Worm (Caenorhabditis elegans) whole organism, late embryonic: ENCODE measurements around the gene Y32H12A.1.
A peak's percentile ranks its signal among the peaks of the same experiment; 100 is the strongest.

Source experiments
- C08G9.2 ChIP-seq: sonication (generic microtip); optimal IDR thresholded peaks from 2 replicates; lab custom pipeline; 2016; ENCODE audit warnings: mild to moderate bottlenecking, missing genetic modification characterization, moderate library complexity, missing compliant biosample characterization
- F13H6.1 ChIP-seq: sonication (generic microtip); optimal IDR thresholded peaks from 2 replicates; lab custom pipeline; 2016; ENCODE audit warnings: missing genetic modification characterization, missing compliant biosample characterization
- K09A11.1 ChIP-seq: sonication (generic microtip); optimal IDR thresholded peaks from 2 replicates; lab custom pipeline; 2017; ENCODE audit warnings: antibody characterized with exemption, mild to moderate bottlenecking, missing genetic modification characterization, missing compliant biosample characterization; ENCODE audit not compliant: insufficient read depth
- T23F11.4 ChIP-seq: fragments of 200-800 bp; sonication (Bioruptor generic); optimal IDR thresholded peaks from 2 replicates; lab custom pipeline; 2018; ENCODE audit warnings: mild to moderate bottlenecking, missing genetic modification characterization, missing compliant biosample characterization
- Y22D7AL.16 ChIP-seq: sonication (generic microtip); optimal IDR thresholded peaks from 2 replicates; lab custom pipeline; 2016; ENCODE audit warnings: missing genetic modification characterization, missing compliant biosample characterization
- ceh-30 ChIP-seq: fragments of 150-350 bp; optimal IDR thresholded peaks from 2 replicates; lab custom pipeline; 2014; ENCODE audit warnings: missing biosample characterization, missing genetic modification characterization
- ceh-31 ChIP-seq: sonication (generic microtip); optimal IDR thresholded peaks from 2 replicates; lab custom pipeline; 2016; ENCODE audit warnings: missing genetic modification characterization, missing compliant biosample characterization
- ceh-48 ChIP-seq: sonication (generic microtip); optimal IDR thresholded peaks from 2 replicates; lab custom pipeline; 2016; ENCODE audit warnings: missing genetic modification characterization, inconsistent platforms, missing compliant biosample characterization
- ceh-6 ChIP-seq: fragments of 200-800 bp; sonication (Bioruptor generic); optimal IDR thresholded peaks from 2 replicates; lab custom pipeline; 2018; ENCODE audit warnings: mild to moderate bottlenecking, missing genetic modification characterization, missing compliant biosample characterization
- ceh-9 ChIP-seq: sonication (generic microtip); optimal IDR thresholded peaks from 2 replicates; lab custom pipeline; 2016; ENCODE audit warnings: mild to moderate bottlenecking, missing genetic modification characterization, inconsistent platforms, missing compliant biosample characterization
- dve-1 ChIP-seq: sonication (generic microtip); optimal IDR thresholded peaks from 2 replicates; lab custom pipeline; 2017; ENCODE audit warnings: antibody characterized with exemption, mild to moderate bottlenecking, missing genetic modification characterization, missing compliant biosample characterization
- elt-4 ChIP-seq: sonication (generic microtip); optimal IDR thresholded peaks from 2 replicates; lab custom pipeline; 2016; ENCODE audit warnings: missing genetic modification characterization, missing compliant biosample characterization
- fkh-6 ChIP-seq: sonication (generic microtip); optimal IDR thresholded peaks from 2 replicates; lab custom pipeline; 2016; ENCODE audit warnings: missing genetic modification characterization, missing compliant biosample characterization
- hlh-13 ChIP-seq: fragments of 200-800 bp; sonication (Bioruptor generic); optimal IDR thresholded peaks from 2 replicates; lab custom pipeline; 2018; ENCODE audit warnings: mild to moderate bottlenecking, missing genetic modification characterization, missing compliant biosample characterization
- hlh-8 ChIP-seq: sonication (generic microtip); optimal IDR thresholded peaks from 2 replicates; lab custom pipeline; 2016; ENCODE audit warnings: missing genotype, missing genetic modification characterization, missing compliant biosample characterization
- lin-11 ChIP-seq: fragments of 200-800 bp; sonication (Bioruptor generic); optimal IDR thresholded peaks from 2 replicates; lab custom pipeline; 2018; ENCODE audit warnings: mild to moderate bottlenecking, missing genetic modification characterization, missing compliant biosample characterization
- madf-2 ChIP-seq: sonication (generic microtip); optimal IDR thresholded peaks from 2 replicates; lab custom pipeline; 2017; ENCODE audit warnings: missing genetic modification characterization, missing compliant biosample characterization
- mec-3 ChIP-seq: sonication (generic microtip); optimal IDR thresholded peaks from 2 replicates; lab custom pipeline; 2016; ENCODE audit warnings: borderline replicate concordance, missing genetic modification characterization, missing compliant biosample characterization
- nfya-1 ChIP-seq: sonication (generic microtip); optimal IDR thresholded peaks from 2 replicates; lab custom pipeline; 2017; ENCODE audit warnings: missing genetic modification characterization, mild to moderate bottlenecking, missing compliant biosample characterization, antibody characterized with exemption, moderate library complexity
- nhr-11 ChIP-seq: fragments of 150-350 bp; optimal IDR thresholded peaks from 2 replicates; lab custom pipeline; 2014; ENCODE audit warnings: missing biosample characterization, missing genetic modification characterization
- nhr-232 ChIP-seq: sonication (generic microtip); optimal IDR thresholded peaks from 2 replicates; lab custom pipeline; 2016; ENCODE audit warnings: missing genetic modification characterization, missing compliant biosample characterization
- npax-4 ChIP-seq: sonication (generic microtip); optimal IDR thresholded peaks from 2 replicates; lab custom pipeline; 2016; ENCODE audit warnings: missing genetic modification characterization, missing compliant biosample characterization
- odd-2 ChIP-seq: sonication (generic microtip); optimal IDR thresholded peaks from 2 replicates; lab custom pipeline; 2017; ENCODE audit warnings: antibody characterized with exemption, mild to moderate bottlenecking, missing genetic modification characterization, missing compliant biosample characterization
- pat-9 ChIP-seq: fragments of 200-800 bp; sonication (Bioruptor generic); optimal IDR thresholded peaks from 2 replicates; lab custom pipeline; 2018; ENCODE audit warnings: mild to moderate bottlenecking, missing genetic modification characterization, moderate library complexity, missing compliant biosample characterization
- pax-1 ChIP-seq: fragments of 150-350 bp; optimal IDR thresholded peaks from 2 replicates; lab custom pipeline; 2014; ENCODE audit warnings: missing biosample characterization, missing genetic modification characterization
- pros-1 ChIP-seq: fragments of 150-350 bp; optimal IDR thresholded peaks from 2 replicates; lab custom pipeline; 2014; ENCODE audit warnings: missing biosample characterization, missing genetic modification reagents, missing genetic modification characterization
- sdc-2 ChIP-seq: sonication (generic microtip); optimal IDR thresholded peaks from 2 replicates; lab custom pipeline; 2016; ENCODE audit warnings: missing genotype, missing genetic modification characterization, missing compliant biosample characterization
- ttx-3 ChIP-seq: sonication (generic microtip); optimal IDR thresholded peaks from 2 replicates; lab custom pipeline; 2016; ENCODE audit warnings: missing genetic modification reagents, missing genetic modification characterization, missing compliant biosample characterization
- unc-42 ChIP-seq: sonication (generic microtip); optimal IDR thresholded peaks from 2 replicates; lab custom pipeline; 2016; ENCODE audit warnings: missing genotype, missing genetic modification characterization, missing compliant biosample characterization
- unc-55 ChIP-seq: sonication (generic microtip); optimal IDR thresholded peaks from 2 replicates; lab custom pipeline; 2017; ENCODE audit warnings: missing biosample characterization, missing genetic modification reagents, missing genetic modification characterization
- unc-86 ChIP-seq: sonication (generic microtip); optimal IDR thresholded peaks from 2 replicates; lab custom pipeline; 2016; ENCODE audit warnings: missing genetic modification characterization, missing compliant biosample characterization
- zip-5 ChIP-seq: sonication (generic microtip); optimal IDR thresholded peaks from 2 replicates; lab custom pipeline; 2016; ENCODE audit warnings: missing genetic modification characterization, missing compliant biosample characterization
- ztf-16 ChIP-seq: sonication (generic microtip); optimal IDR thresholded peaks from 2 replicates; lab custom pipeline; 2017; ENCODE audit warnings: missing genetic modification characterization, missing compliant biosample characterization

Y32H12A.1 gene

DNA sequence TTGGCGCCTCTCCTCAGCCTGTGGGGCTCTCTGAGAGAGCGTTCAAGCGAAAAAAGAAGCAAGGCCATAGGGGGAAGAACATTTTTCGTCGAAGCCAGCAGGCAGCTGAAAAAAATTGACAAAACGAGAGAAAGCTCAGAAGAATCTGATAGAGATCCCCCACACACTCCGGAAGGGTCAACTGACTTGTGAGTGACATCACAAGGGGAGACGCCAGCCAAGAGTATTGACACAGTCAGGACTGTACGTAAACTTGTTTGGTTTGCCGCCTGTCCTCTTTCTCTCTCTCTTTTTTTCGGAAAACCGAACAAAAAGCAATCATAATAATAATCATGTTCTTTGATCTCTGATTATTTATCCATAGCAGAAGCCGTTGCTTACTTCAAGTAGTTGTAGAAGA is 10.9 kb downstream of the Y32H12A.1 start:
- peak; percentile 20 for TF ChIP-seq ceh-31 (tag; lab: Kevin White, UChicago)
- TF ChIP-seq unc-42 (tag; lab: Kevin White, UChicago): peak; percentile 33
- no peak for TF ChIP-seq elt-4 (tag; lab: Kevin White, UChicago)
- TF ChIP-seq, all 69 proteins: peak for 2

DNA sequence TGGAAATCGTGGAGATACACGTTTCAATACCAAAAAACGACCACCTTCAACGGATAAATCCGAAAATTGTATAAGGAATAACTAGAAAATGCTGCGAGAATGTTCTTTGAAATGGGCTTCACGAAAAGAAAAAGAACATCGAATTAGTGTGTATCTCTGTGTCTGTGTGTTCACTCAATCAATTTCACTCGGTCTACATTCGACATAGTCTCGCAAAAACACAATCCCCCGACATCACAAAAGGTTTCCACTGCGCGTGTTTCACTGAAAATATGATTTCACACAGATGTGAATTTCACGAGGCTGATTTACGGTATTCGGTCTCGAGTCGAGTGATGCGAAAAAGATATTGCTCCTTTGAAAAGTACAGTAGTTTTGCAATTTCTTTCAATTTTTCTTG is 11.7 kb downstream of the Y32H12A.1 start:
- no peak for TF ChIP-seq mec-3 (tag; lab: Kevin White, UChicago)
- no peak for TF ChIP-seq K09A11.1
- TF ChIP-seq nhr-232 (tag; lab: Kevin White, UChicago): no peak
- TF ChIP-seq ceh-31 (tag; lab: Kevin White, UChicago): no peak
- no peak for TF ChIP-seq pax-1 (tag; lab: Kevin White, UChicago)

DNA sequence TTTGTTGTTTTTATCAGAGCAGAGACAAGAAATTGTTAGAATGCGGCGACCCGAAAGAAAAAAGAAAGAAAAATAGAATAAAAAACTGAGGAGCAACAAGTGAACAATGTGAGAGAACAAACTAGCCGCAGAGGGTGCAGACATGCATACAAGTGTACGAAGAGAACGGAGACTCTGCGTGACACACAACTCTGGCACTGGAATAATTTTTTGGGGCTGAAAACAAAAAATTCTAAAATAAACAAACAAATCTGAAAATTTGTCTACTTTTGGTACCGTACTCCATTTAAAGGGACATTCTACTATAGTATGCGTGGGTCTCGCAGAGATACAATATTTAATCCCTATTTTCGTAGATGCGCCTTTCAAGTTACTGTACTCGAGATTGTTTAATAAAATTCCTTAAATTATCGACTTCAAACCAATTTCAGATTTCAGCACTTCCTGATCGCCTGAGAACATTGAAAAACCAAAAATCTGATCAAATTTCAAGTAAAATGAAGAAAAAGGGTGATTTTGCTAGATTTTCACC is 13.1 kb downstream of the Y32H12A.1 start:
- no peak for TF ChIP-seq nhr-11
- no peak for TF ChIP-seq fkh-6 (tag; lab: Kevin White, UChicago)
- TF ChIP-seq ceh-6 (GFP tag; lab: Kevin White, UChicago): no peak
- TF ChIP-seq, all 69 proteins: peak for 0

DNA sequence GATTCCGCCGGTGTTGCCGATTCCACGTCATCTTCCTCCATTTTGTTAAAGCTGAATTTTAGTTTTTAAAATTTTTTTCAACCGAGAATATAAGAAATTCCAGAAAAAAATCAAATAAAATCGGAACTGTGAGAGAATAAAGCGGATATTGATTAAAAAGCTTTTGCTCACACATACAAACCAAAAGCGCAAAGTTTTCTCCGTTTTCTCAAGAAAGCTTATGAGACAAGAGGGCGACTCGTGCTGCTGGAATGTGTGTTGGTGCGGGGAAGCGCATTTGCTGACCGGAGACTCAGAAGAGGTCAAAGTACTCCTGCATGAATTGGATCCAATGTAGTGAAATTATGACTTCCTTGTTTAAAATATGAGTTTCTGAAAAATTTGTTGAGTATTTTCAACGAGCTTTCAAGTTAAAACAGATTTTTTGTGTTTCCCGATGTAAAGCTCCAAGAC is 17.9 kb downstream of the Y32H12A.1 start, which contains the start of gene paqr-2:
paqr-2 (minus strand) TSS at position 51 of the 453 bp plus-strand sequence.
- TF ChIP-seq pat-9: no peak
- peak; percentile 2 for TF ChIP-seq nfya-1 (tag; lab: Kevin White, UChicago)
- TF ChIP-seq ceh-9 (tag; lab: Kevin White, UChicago): no peak
- no peak for TF ChIP-seq npax-4 (tag; lab: Kevin White, UChicago)
- no peak for TF ChIP-seq F13H6.1 (tag; lab: Kevin White, UChicago)

DNA sequence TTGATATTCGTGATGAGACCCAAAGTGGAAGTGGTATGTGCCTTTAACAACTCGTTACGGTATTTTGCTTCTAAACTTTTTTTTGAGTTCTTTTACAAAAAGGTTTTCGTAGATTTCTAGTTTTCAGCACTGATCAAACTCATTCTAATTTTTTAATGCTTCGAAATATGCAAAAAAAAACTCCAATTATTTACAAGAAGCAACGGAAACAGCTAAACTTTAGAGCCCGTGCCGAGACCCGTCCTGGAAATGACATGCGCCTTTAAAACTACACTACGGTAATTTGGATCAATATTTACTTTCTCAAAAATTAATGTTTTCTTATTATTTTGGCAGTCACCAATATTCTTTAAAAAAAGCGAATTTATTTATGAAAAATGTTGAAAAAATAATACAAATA is 18.5 kb downstream of the Y32H12A.1 start:
- no peak for TF ChIP-seq pros-1
- no peak for TF ChIP-seq odd-2 (tag; lab: Kevin White, UChicago)
- TF ChIP-seq ceh-31 (tag; lab: Kevin White, UChicago): no peak
- TF ChIP-seq ztf-16: no peak
- TF ChIP-seq pat-9: no peak
- no peak for TF ChIP-seq ceh-48 (tag; lab: Kevin White, UChicago)
- TF ChIP-seq ceh-30 (tag; lab: Kevin White, UChicago): no peak
- TF ChIP-seq zip-5: no peak
- TF ChIP-seq madf-2 (tag; lab: Kevin White, UChicago): no peak
- TF ChIP-seq dve-1 (tag; lab: Kevin White, UChicago): no peak
- TF ChIP-seq nhr-11: no peak
- TF ChIP-seq hlh-13 (GFP tag; lab: Kevin White, UChicago): no peak

DNA sequence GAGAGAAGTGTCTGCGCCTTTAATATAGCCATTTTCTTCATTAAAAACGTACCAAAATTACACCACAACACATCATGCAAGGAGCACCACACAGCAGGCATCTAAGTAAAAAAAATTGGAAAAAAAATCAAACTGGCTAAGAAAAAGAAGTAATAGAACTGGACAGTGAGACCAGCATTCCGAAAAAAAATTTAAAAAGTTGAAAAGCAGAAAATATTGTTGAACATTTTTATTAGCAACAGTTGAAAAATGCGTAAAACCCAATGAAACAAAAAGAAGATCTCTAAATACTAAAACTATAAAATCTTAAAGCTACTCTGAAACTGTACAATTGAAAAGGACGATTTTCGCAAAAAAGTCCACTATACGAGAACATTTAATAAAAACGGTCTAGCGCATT is 20.1 kb downstream of the Y32H12A.1 start, which contains the start of gene Y32H12A.6:
Y32H12A.6 (minus strand) TSS at position 101 of the 400 bp plus-strand sequence.
- no peak for TF ChIP-seq fkh-6 (tag; lab: Kevin White, UChicago)
- no peak for TF ChIP-seq T23F11.4 (GFP tag; lab: Kevin White, UChicago)
- no peak for TF ChIP-seq unc-86
- no peak for TF ChIP-seq ceh-30 (tag; lab: Kevin White, UChicago)
- no peak for TF ChIP-seq madf-2 (tag; lab: Kevin White, UChicago)
- TF ChIP-seq lin-11: no peak
- TF ChIP-seq sdc-2 (tag; lab: Kevin White, UChicago): no peak
- TF ChIP-seq Y22D7AL.16 (tag; lab: Kevin White, UChicago): no peak
- TF ChIP-seq unc-55 (GFP tag; lab: Kevin White, UChicago): no peak
- no peak for TF ChIP-seq C08G9.2 (tag; lab: Kevin White, UChicago)
- no peak for TF ChIP-seq hlh-8 (tag; lab: Kevin White, UChicago)
- no peak for TF ChIP-seq ttx-3
- no peak for TF ChIP-seq dve-1 (tag; lab: Kevin White, UChicago)
